Fruit fly (Drosophila melanogaster) whole organism, embryonic: Measurements from ENCODE around the gene Zasp66.
A peak's percentile ranks its signal among the peaks of the same experiment; 100 is the strongest.

Experiments used
- ATbp ChIP-seq: fragments of 200-800 bp; sonication (Bioruptor generic); optimal IDR thresholded peaks from 2 replicates; lab custom pipeline; 2017; ENCODE audit warnings: missing biosample characterization, mild to moderate bottlenecking, missing genetic modification characterization, missing genetic modification reagents
- Ada2b ChIP-seq: fragments of 200-800 bp; sonication (Bioruptor generic); IDR thresholded peaks from 2 replicates; pipeline ENCODE4 v1.3.6; 2022; ENCODE audit warnings: missing biosample characterization, missing genetic modification characterization
- CG10209 ChIP-seq: fragments of 200-800 bp; sonication (Bioruptor generic); optimal IDR thresholded peaks from 3 replicates; lab custom pipeline; 2017; ENCODE audit warnings: missing biosample characterization, mild to moderate bottlenecking, missing genetic modification characterization, missing genetic modification reagents
- CG10462 ChIP-seq: fragments of 200-800 bp; sonication (Bioruptor generic); optimal IDR thresholded peaks from 2 replicates; lab custom pipeline; 2016; ENCODE audit warnings: missing biosample characterization, missing genetic modification characterization
- CG11504 ChIP-seq: fragments of 200-800 bp; sonication (Bioruptor generic); optimal IDR thresholded peaks from 3 replicates; lab custom pipeline; 2019; ENCODE audit warnings: missing biosample characterization, mild to moderate bottlenecking, missing genetic modification characterization, moderate library complexity
- CG11560 ChIP-seq: fragments of 200-800 bp; sonication (Bioruptor generic); IDR thresholded peaks from 3 replicates; pipeline ENCODE4 v1.3.6; 2022; ENCODE audit warnings: missing biosample characterization, missing genetic modification characterization
- CG12155 ChIP-seq: fragments of 200-800 bp; sonication (Bioruptor generic); optimal IDR thresholded peaks from 3 replicates; lab custom pipeline; 2016; ENCODE audit warnings: missing biosample characterization, missing genetic modification characterization
- CG14014 ChIP-seq: fragments of 200-800 bp; sonication (Bioruptor generic); IDR thresholded peaks from 2 replicates; pipeline ENCODE4 v1.3.6; 2022; ENCODE audit warnings: missing biosample characterization, missing genetic modification characterization
- CG16815 ChIP-seq: fragments of 200-800 bp; sonication (Bioruptor generic); optimal IDR thresholded peaks from 3 replicates; lab custom pipeline; 2017; ENCODE audit warnings: missing biosample characterization, mild to moderate bottlenecking, missing genetic modification characterization
- CG1792 ChIP-seq: fragments of 200-800 bp; sonication (Bioruptor generic); optimal IDR thresholded peaks from 2 replicates; lab custom pipeline; 2016; ENCODE audit warnings: missing biosample characterization, missing genetic modification characterization
- CG2116 ChIP-seq: fragments of 200-800 bp; sonication (Bioruptor generic); optimal IDR thresholded peaks from 3 replicates; lab custom pipeline; 2018; ENCODE audit warnings: missing biosample characterization, mild to moderate bottlenecking, missing genetic modification characterization
- CG2875 ChIP-seq: fragments of 200-800 bp; sonication (Bioruptor generic); optimal IDR thresholded peaks from 2 replicates; lab custom pipeline; 2017; ENCODE audit warnings: missing biosample characterization, mild to moderate bottlenecking, missing genetic modification characterization, missing genetic modification reagents
- CG2889 ChIP-seq: fragments of 200-800 bp; sonication (Bioruptor generic); IDR thresholded peaks from 3 replicates; pipeline ENCODE4 v1.3.6; 2022; ENCODE audit warnings: missing biosample characterization, missing genetic modification characterization
- CG30403 ChIP-seq: fragments of 200-800 bp; sonication (Bioruptor generic); optimal IDR thresholded peaks from 3 replicates; lab custom pipeline; 2016; ENCODE audit warnings: missing biosample characterization, missing genetic modification characterization
- CG34422 ChIP-seq: fragments of 200-800 bp; sonication (Bioruptor generic); IDR thresholded peaks from 3 replicates; pipeline ENCODE4 v1.3.6; 2022; ENCODE audit warnings: missing biosample characterization, missing genetic modification characterization
- CG3847 ChIP-seq: fragments of 200-800 bp; sonication (Bioruptor generic); IDR thresholded peaks from 2 replicates; pipeline ENCODE4 v1.3.6; 2022; ENCODE audit warnings: missing biosample characterization, missing genetic modification characterization
- CG6791 ChIP-seq: fragments of 200-800 bp; sonication (Bioruptor generic); IDR thresholded peaks from 3 replicates; pipeline ENCODE4 v1.3.6; 2022; ENCODE audit warnings: missing biosample characterization, missing genetic modification characterization; ENCODE audit not compliant: partially characterized antibody
- CG7372 ChIP-seq: fragments of 200-800 bp; sonication (Bioruptor generic); IDR thresholded peaks from 2 replicates; pipeline ENCODE4 v1.3.6; 2022; ENCODE audit warnings: missing biosample characterization, missing genetic modification characterization
- CG8089 ChIP-seq: fragments of 200-800 bp; sonication (Bioruptor generic); optimal IDR thresholded peaks from 3 replicates; lab custom pipeline; 2016; ENCODE audit warnings: missing biosample characterization, missing genetic modification characterization
- CG9797 ChIP-seq: fragments of 200-800 bp; sonication (Bioruptor generic); optimal IDR thresholded peaks from 3 replicates; lab custom pipeline; 2018; ENCODE audit warnings: missing biosample characterization, mild to moderate bottlenecking, missing genetic modification characterization
- Deaf1 ChIP-seq: fragments of 200-800 bp; optimal IDR thresholded peaks from 3 replicates; lab custom pipeline; 2019; ENCODE audit warnings: missing biosample characterization, mild to moderate bottlenecking, missing genetic modification characterization, moderate library complexity
- Drgx ChIP-seq: fragments of 200-800 bp; sonication (Bioruptor generic); IDR thresholded peaks from 2 replicates; pipeline ENCODE4 v1.3.6; 2022; ENCODE audit warnings: missing biosample characterization, missing genetic modification characterization
- HmgD ChIP-seq: fragments of 200-800 bp; sonication (Bioruptor generic); optimal IDR thresholded peaks from 3 replicates; lab custom pipeline; 2016; ENCODE audit warnings: missing biosample characterization, missing genetic modification characterization
- Lim3 ChIP-seq: fragments of 200-800 bp; sonication (Bioruptor generic); IDR thresholded peaks from 2 replicates; pipeline ENCODE4 v1.3.6; 2022; ENCODE audit warnings: missing biosample characterization, missing genetic modification characterization
- Oli ChIP-seq: fragments of 200-800 bp; sonication (Bioruptor generic); optimal IDR thresholded peaks from 2 replicates; lab custom pipeline; 2018; ENCODE audit warnings: missing biosample characterization, mild to moderate bottlenecking, missing genetic modification characterization, moderate library complexity
- PHDP ChIP-seq: fragments of 200-800 bp; sonication (Bioruptor generic); optimal IDR thresholded peaks from 3 replicates; lab custom pipeline; 2018; ENCODE audit warnings: missing biosample characterization, mild to moderate bottlenecking, missing genetic modification characterization, moderate library complexity
- Sox100B ChIP-seq: fragments of 200-800 bp; sonication (Bioruptor generic); optimal IDR thresholded peaks from 3 replicates; lab custom pipeline; 2018; ENCODE audit warnings: missing biosample characterization, mild to moderate bottlenecking, missing genetic modification characterization
- Ssrp ChIP-seq: fragments of 200-800 bp; sonication (Bioruptor generic); optimal IDR thresholded peaks from 2 replicates; lab custom pipeline; 2018; ENCODE audit warnings: missing biosample characterization, mild to moderate bottlenecking, missing genetic modification characterization, moderate library complexity
- abd-A ChIP-seq: fragments of 200-800 bp; sonication (Bioruptor generic); optimal IDR thresholded peaks from 3 replicates; lab custom pipeline; 2019; ENCODE audit warnings: missing biosample characterization, mild to moderate bottlenecking, missing genetic modification characterization, moderate library complexity
- al ChIP-seq: fragments of 200-800 bp; sonication (Bioruptor generic); IDR thresholded peaks from 2 replicates; pipeline ENCODE4 v1.3.6; 2022; ENCODE audit warnings: missing biosample characterization, missing genetic modification characterization
- cad ChIP-seq: fragments of >200 bp; optimal IDR thresholded peaks from 2 replicates; lab custom pipeline; 2017; ENCODE audit warnings: missing biosample characterization, missing genetic modification characterization
- croc ChIP-seq: fragments of 200-800 bp; sonication (Bioruptor generic); conservative IDR thresholded peaks from 3 replicates; pipeline ENCODE4 v1.3.6; 2022; ENCODE audit warnings: missing biosample characterization, missing genetic modification characterization
- dan ChIP-seq: fragments of 200-800 bp; sonication (Bioruptor generic); IDR thresholded peaks from 2 replicates; pipeline ENCODE4 v1.3.6; 2022; ENCODE audit warnings: missing biosample characterization, missing genetic modification characterization
- ems ChIP-seq: fragments of 200-800 bp; sonication (Bioruptor generic); optimal IDR thresholded peaks from 3 replicates; lab custom pipeline; 2016; ENCODE audit warnings: missing biosample characterization, missing genetic modification characterization
- ewg ChIP-seq: fragments of 200-800 bp; sonication (Bioruptor generic); optimal IDR thresholded peaks from 3 replicates; lab custom pipeline; 2017; ENCODE audit warnings: mild to moderate bottlenecking, missing biosample characterization, missing genetic modification reagents, missing genetic modification characterization
- gcm2 ChIP-seq: fragments of 200-800 bp; sonication (Bioruptor generic); optimal IDR thresholded peaks from 2 replicates; lab custom pipeline; 2016; ENCODE audit warnings: missing biosample characterization, missing genetic modification characterization
- gfzf ChIP-seq: fragments of 200-800 bp; sonication (Bioruptor generic); optimal IDR thresholded peaks from 2 replicates; lab custom pipeline; 2016; ENCODE audit warnings: missing biosample characterization, mild to moderate bottlenecking, missing genetic modification characterization, moderate library complexity
- gsb-n ChIP-seq: fragments of 200-800 bp; sonication (Bioruptor generic); optimal IDR thresholded peaks from 3 replicates; lab custom pipeline; 2018; ENCODE audit warnings: missing biosample characterization, mild to moderate bottlenecking, missing genetic modification characterization
- knrl ChIP-seq: fragments of 200-800 bp; sonication (Bioruptor generic); IDR thresholded peaks from 3 replicates; pipeline ENCODE4 v1.3.6; 2022; ENCODE audit warnings: missing biosample characterization, missing genetic modification characterization; ENCODE audit not compliant: partially characterized antibody
- nom ChIP-seq: fragments of 200-800 bp; sonication (Bioruptor generic); optimal IDR thresholded peaks from 2 replicates; lab custom pipeline; 2017; ENCODE audit warnings: missing biosample characterization, missing genetic modification characterization, mild to moderate bottlenecking, moderate library complexity, missing genetic modification reagents
- oc ChIP-seq: fragments of 200-800 bp; sonication (Bioruptor generic); optimal IDR thresholded peaks from 2 replicates; lab custom pipeline; 2018; ENCODE audit warnings: missing biosample characterization, mild to moderate bottlenecking, missing genetic modification characterization, moderate library complexity
- org-1 ChIP-seq: fragments of 200-800 bp; sonication (Bioruptor generic); optimal IDR thresholded peaks from 2 replicates; lab custom pipeline; 2017; ENCODE audit warnings: missing biosample characterization, missing genetic modification characterization
- prd ChIP-seq, 3 experiments: fragments of >200 bp in 2 of 3; fragments of 200-800 bp in 1 of 3; sonication (Bioruptor generic) in 1 of 3; optimal IDR thresholded peaks in 2 of 3; IDR thresholded peaks in 1 of 3; 2 replicates in 2 of 3; 3 replicates in 1 of 3; pipeline versions ENCODE4 v1.3.6 to Lab custom; 2017 to 2022; ENCODE audit warnings: missing biosample characterization in 1 of 3, missing genetic modification characterization in 1 of 3
- scrt ChIP-seq: fragments of 200-800 bp; sonication (Bioruptor generic); optimal IDR thresholded peaks from 2 replicates; lab custom pipeline; 2018; ENCODE audit warnings: missing biosample characterization, mild to moderate bottlenecking, missing genetic modification characterization, moderate library complexity
- sens ChIP-seq: fragments of 200-800 bp; sonication (Bioruptor generic); peaks from one replicate; lab custom pipeline; 2016; ENCODE audit warnings: missing biosample characterization, missing genetic modification characterization
- sens-2 ChIP-seq: fragments of 200-800 bp; sonication (Bioruptor generic); IDR thresholded peaks from 2 replicates; pipeline ENCODE4 v1.3.6; 2022; ENCODE audit warnings: missing biosample characterization, missing genetic modification characterization
- tgo ChIP-seq: fragments of 200-800 bp; sonication (Bioruptor generic); IDR thresholded peaks from 3 replicates; pipeline ENCODE4 v1.3.6; 2022; ENCODE audit warnings: missing biosample characterization, missing genetic modification characterization
- vvl ChIP-seq: fragments of 200-800 bp; sonication (Bioruptor generic); IDR thresholded peaks from 2 replicates; pipeline ENCODE4 v1.3.6; 2022; ENCODE audit warnings: missing biosample characterization, missing genetic modification characterization

The Zasp66 gene

dm6 chr3L:8603880-8604692, 20.1 kb upstream of the Zasp66 start, which contains the start of the genes CG5989 and CG6282 (continued):
- TF ChIP-seq gfzf (GFP tag; lab: Kevin White, UChicago) (peak; percentile 52), CG14014 (peak; percentile 57), cad (GFP tag; lab: Kevin White, UChicago) (no peak), CG34422 (GFP tag; lab: Robert Waterston, UW) (peak; percentile 51; the same call in 1 of the 3 replicates), org-1 (GFP tag; lab: Kevin White, UChicago) (peak; percentile 13), sens (GFP tag; lab: Kevin White, UChicago) (peak; percentile 90), HmgD (GFP tag; lab: Kevin White, UChicago) (no peak), ems (GFP tag; lab: Kevin White, UChicago) (peak; percentile 65), CG11504 (tag; lab: Kevin White, UChicago) (peak; percentile 61), PHDP (no peak), abd-A (no peak), Ada2b (GFP tag; lab: Robert Waterston, UW) (peak; percentile 17; the same call in 1 of the 2 replicates), Sox100B (no peak), croc (GFP tag; lab: Robert Waterston, UW) (no peak), al (no peak), CG30403 (GFP tag; lab: Kevin White, UChicago) (peak; percentile 53), nom (no peak), knrl (peak; percentile 55), scrt (GFP tag; lab: Kevin White, UChicago) (no peak), CG6791 (GFP tag; lab: Robert Waterston, UW) (peak; percentile 51; the same call in 1 of the 3 replicates), Deaf1 (peak; percentile 14), Drgx (no peak; the same call in 1 of the 2 replicates), CG12155 (GFP tag; lab: Kevin White, UChicago) (no peak), Ssrp (tag; lab: Kevin White, UChicago) (peak; percentile 24), CG3847 (0 out of 2 replicates have a peak, but pooled peaks have one; percentile 26), prd (optimal IDR thresholded peaks at IDR 0.05; lab: Kevin White, UChicago) (no peak), prd (GFP tag; IDR thresholded peaks at IDR 0.05; lab: Robert Waterston, UW) (0 out of 3 replicates have a peak, but pooled peaks have one; percentile 35), gsb-n (tag; lab: Kevin White, UChicago) (peak; percentile 29), CG10462 (GFP tag; lab: Kevin White, UChicago) (peak; percentile 38), ewg (GFP tag; lab: Kevin White, UChicago) (peak; percentile 36), Oli (tag; lab: Kevin White, UChicago) (peak; percentile 20), CG2889 (GFP tag; lab: Robert Waterston, UW) (peak; percentile 49; the same call in 2 of the 3 replicates), CG11560 (no peak), sens-2 (GFP tag; lab: Robert Waterston, UW) (no peak), dan (GFP tag; lab: Robert Waterston, UW) (no peak), oc (tag; lab: Kevin White, UChicago) (peak; percentile 63), CG8089 (GFP tag; lab: Kevin White, UChicago) (no peak), CG2116 (GFP tag; lab: Kevin White, UChicago) (peak; percentile 98), tgo (GFP tag; lab: Robert Waterston, UW) (no peak), CG9797 (GFP tag; lab: Kevin White, UChicago) (peak; percentile 43), CG16815 (no peak), Lim3 (GFP tag; lab: Robert Waterston, UW) (no peak), CG7372 (GFP tag; lab: Robert Waterston, UW) (no peak), vvl (GFP tag; lab: Robert Waterston, UW) (no peak; the same call in 1 of the 2 replicates), CG1792 (GFP tag; lab: Kevin White, UChicago) (no peak), ATbp (GFP tag; lab: Kevin White, UChicago) (peak; percentile 56), gcm2 (GFP tag; lab: Kevin White, UChicago) (no peak), CG10209 (GFP tag; lab: Kevin White, UChicago) (peak; percentile 28), CG2875 (GFP tag; lab: Kevin White, UChicago) (peak; percentile 52)
